Fruit fly (Drosophila melanogaster) Kc167 (cell line): ENCODE results near the gene Usp5.

Experiments
- Myc ChIP-seq: fragments of >200 bp; optimal IDR thresholded peaks from 2 replicates; lab custom pipeline; 2017; ENCODE audit warnings: missing external identifiers
- Sin3A ChIP-seq: fragments of >200 bp; optimal IDR thresholded peaks from 2 replicates; lab custom pipeline; 2018; ENCODE audit warnings: missing external identifiers
- h ChIP-seq: fragments of >200 bp; optimal IDR thresholded peaks from 3 replicates; lab custom pipeline; 2018; ENCODE audit warnings: missing external identifiers
- insv ChIP-seq: fragments of >200 bp; optimal IDR thresholded peaks from 3 replicates; lab custom pipeline; 2018; ENCODE audit warnings: missing external identifiers
- psq ChIP-seq: fragments of >200 bp; optimal IDR thresholded peaks from 2 replicates; lab custom pipeline; 2017; ENCODE audit warnings: missing external identifiers
- ttk ChIP-seq: sonication (Bioruptor generic); optimal IDR thresholded peaks from 2 replicates; lab custom pipeline; 2017; ENCODE audit warnings: missing external identifiers

Usp5 gene

DNA sequence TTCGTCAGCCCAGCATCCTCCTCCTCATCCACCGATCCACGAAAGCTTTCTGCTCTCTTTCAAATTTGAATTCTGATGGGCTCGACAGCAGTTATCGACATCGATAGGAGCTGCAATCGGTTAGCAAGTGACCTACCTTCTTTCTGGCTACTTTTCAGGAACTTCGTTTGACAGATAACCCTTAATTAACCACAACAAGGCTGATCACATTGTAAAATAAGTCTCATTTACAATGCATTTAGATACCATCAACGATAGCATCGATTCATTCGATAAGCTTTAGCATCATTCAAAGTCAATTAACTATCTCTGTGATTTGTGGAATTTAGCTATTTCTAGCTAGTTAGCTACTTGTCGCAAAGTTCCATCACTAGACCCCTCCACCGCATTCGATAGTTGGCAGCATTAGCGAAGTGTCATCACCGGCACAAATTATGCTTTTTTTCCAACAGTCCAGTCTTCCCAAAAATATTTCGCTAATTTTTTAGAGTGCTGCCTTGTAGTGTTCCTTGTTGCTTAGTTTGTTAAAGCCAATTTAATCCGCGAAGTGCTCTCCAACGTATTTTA is 30.5 kb upstream of the Usp5 start, which contains the start of the genes MnM and Girdin:
TSS of gene MnM (minus strand) at position 51 of the 567 bp plus-strand sequence.
TSS of gene Girdin (plus strand) at position 401 of the 567 bp plus-strand sequence.
- TF ChIP-seq h (lab: Kevin White, UChicago) = no peak

dm6 chr3L:3177872-3178271 is 29.7 kb upstream of the Usp5 start:
- TF ChIP-seq ttk (lab: Kevin White, UChicago) (no peak), h (lab: Kevin White, UChicago) (no peak), Sin3A (lab: Kevin White, UChicago) (no peak), insv (lab: Kevin White, UChicago) (no peak), Myc (lab: Kevin White, UChicago) (no peak), psq (no peak)

- TF ChIP-seq Myc (lab: Kevin White, UChicago) = no peak
- no peak for TF ChIP-seq ttk (lab: Kevin White, UChicago)
- no peak for TF ChIP-seq psq
- no peak for TF ChIP-seq Sin3A (lab: Kevin White, UChicago)
- no peak for TF ChIP-seq insv (lab: Kevin White, UChicago)
- no peak for TF ChIP-seq h (lab: Kevin White, UChicago)
Measured at dm6 chr3L:3172445-3172844, 24.3 kb upstream of the Usp5 start, which contains the start of gene CG14963. Gene CG14963, minus strand, starts transcription at chr3L:3172545.

dm6 chr3L:3169107-3169506 is 20.9 kb upstream of the Usp5 start, which contains the start of the genes CG32278 and CG32281:
Gene CG32278, plus strand, starts transcription at chr3L:3169286.
Gene CG32281, plus strand, starts transcription at chr3L:3169375.
- TF ChIP-seq insv (lab: Kevin White, UChicago) = no peak
- TF ChIP-seq Sin3A (lab: Kevin White, UChicago) = no peak
- no peak for TF ChIP-seq Myc (lab: Kevin White, UChicago)
- no peak for TF ChIP-seq ttk (lab: Kevin White, UChicago)
- no peak for TF ChIP-seq h (lab: Kevin White, UChicago)
- no peak for TF ChIP-seq psq

DNA sequence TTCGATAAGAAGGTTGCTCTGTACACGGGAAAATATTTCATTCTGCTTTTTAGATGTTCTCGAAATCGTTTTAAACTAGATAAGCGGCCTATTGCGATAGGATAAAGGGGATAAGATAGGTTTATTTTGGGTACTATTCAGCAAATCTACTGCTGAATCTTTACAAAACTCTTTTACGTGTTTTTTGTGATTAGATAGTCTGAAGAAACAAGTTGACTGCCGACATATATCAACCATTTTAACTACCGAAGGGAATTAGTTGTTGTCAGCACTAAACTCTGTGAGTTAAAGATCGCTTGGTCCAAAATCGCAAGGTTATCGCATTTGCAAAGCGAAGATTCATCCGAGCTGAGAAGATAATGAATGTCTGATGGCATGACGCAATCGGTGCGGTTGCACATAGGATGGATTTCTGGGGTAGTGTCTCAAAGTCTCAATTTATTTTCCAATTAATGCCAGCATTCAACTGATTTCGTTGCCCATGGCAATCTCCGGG is 18.1 kb upstream of the Usp5 start, which contains the start of gene Asciz:
TSS of gene Asciz (minus strand) at position 51 of the 496 bp plus-strand sequence.
- no peak for TF ChIP-seq ttk (lab: Kevin White, UChicago)
- no peak for TF ChIP-seq psq
- no peak for TF ChIP-seq Myc (lab: Kevin White, UChicago)
- TF ChIP-seq h (lab: Kevin White, UChicago) = no peak
- TF ChIP-seq Sin3A (lab: Kevin White, UChicago) = no peak
- no peak for TF ChIP-seq insv (lab: Kevin White, UChicago)

dm6 chr3L:3165399-3165798 is 17.2 kb upstream of the Usp5 start:
- TF ChIP-seq ttk (lab: Kevin White, UChicago) = no peak
- TF ChIP-seq psq = no peak
- TF ChIP-seq h (lab: Kevin White, UChicago) = no peak
- TF ChIP-seq insv (lab: Kevin White, UChicago) = no peak
- TF ChIP-seq Sin3A (lab: Kevin White, UChicago) = no peak
- no peak for TF ChIP-seq Myc (lab: Kevin White, UChicago)

dm6 chr3L:3164951-3165350 is 16.8 kb upstream of the Usp5 start, which contains the start of gene CG32280:
Gene CG32280, plus strand, starts transcription at chr3L:3165181.
- no peak for TF ChIP-seq ttk (lab: Kevin White, UChicago)
- no peak for TF ChIP-seq Sin3A (lab: Kevin White, UChicago)
- no peak for TF ChIP-seq psq
- no peak for TF ChIP-seq Myc (lab: Kevin White, UChicago)
- TF ChIP-seq insv (lab: Kevin White, UChicago) = no peak
- no peak for TF ChIP-seq h (lab: Kevin White, UChicago)

DNA sequence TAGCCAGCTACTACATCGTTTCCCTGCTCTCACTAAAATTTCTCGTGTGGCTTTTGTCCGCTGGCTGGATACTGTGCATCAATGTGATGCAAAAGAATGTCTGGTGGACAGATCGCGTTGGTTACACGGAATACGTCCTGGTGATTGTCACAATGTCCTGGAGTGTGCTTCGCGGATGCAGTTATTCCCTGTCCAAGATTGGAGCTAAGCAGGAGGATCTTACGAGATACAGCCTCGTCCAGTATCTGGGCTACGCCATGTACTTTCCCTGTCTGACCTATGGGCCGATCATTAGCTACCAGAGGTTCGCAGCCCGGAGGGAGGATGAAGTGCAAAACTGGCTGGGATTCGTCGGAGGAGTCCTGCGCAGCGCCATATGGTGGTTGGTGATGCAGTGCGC is 14.4 kb upstream of the Usp5 start:
- TF ChIP-seq Sin3A (lab: Kevin White, UChicago) = no peak
- TF ChIP-seq ttk (lab: Kevin White, UChicago) = peak; percentile 95

- TF ChIP-seq Myc (lab: Kevin White, UChicago) = no peak
- TF ChIP-seq ttk (lab: Kevin White, UChicago) = no peak
- TF ChIP-seq h (lab: Kevin White, UChicago) = no peak
- no peak for TF ChIP-seq insv (lab: Kevin White, UChicago)
- no peak for TF ChIP-seq Sin3A (lab: Kevin White, UChicago)
- TF ChIP-seq psq = no peak
Measured at dm6 chr3L:3161968-3162367, 13.8 kb upstream of the Usp5 start, which contains the start of gene rasp. Gene rasp, plus strand, starts transcription at chr3L:3162180.

DNA sequence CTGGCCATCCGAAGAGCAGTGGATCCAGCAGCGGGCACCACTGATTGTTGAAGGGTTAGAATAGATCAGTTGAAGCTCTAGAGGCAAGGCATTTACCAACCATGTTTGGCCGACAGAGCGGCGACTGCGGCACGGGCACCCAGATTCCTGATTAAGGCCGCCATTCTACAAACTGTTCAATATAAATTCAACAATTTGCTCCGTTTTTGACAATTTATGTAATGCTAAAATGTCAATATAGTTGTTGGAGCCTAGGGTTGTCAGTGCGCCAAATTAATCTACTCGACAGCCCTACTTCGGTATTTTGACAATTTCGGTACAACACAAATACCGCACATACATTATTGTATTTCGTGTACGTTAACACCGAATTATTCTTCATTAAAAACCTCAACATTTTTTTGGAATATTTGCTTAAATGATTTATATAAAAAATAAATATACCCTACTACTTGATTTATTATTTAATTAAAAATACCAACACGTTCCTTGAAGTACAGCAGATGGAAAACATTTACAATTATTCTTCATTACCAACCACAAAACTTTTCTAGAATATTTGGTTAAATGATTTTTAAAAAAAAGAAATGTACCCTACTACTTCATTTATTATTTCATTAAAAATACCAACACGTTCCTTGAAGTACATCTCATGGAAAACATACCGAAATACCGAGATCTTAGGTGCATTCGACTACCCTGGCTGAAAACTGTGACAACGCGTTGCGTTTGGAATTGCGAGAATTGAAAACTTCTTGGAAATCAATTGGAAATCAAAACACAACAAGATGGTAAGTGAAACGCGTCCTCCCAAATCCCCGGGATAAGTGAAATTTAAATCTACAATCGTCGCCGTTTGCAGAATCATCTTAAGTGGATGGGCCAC is 11.4 kb upstream of the Usp5 start, which contains the start of the genes ND-30 and CG15812:
TSS of gene ND-30 (minus strand) at position 270 of the 886 bp plus-strand sequence.
TSS of gene CG15812 (plus strand) at position 683 of the 886 bp plus-strand sequence.
- peak; percentile 37 for TF ChIP-seq h (lab: Kevin White, UChicago)
- TF ChIP-seq Sin3A (lab: Kevin White, UChicago) = no peak

- no peak for TF ChIP-seq Sin3A (lab: Kevin White, UChicago)
- TF ChIP-seq insv (lab: Kevin White, UChicago) = no peak
- TF ChIP-seq ttk (lab: Kevin White, UChicago) = no peak
- no peak for TF ChIP-seq Myc (lab: Kevin White, UChicago)
- TF ChIP-seq psq = no peak
- TF ChIP-seq h (lab: Kevin White, UChicago) = no peak
Measured at dm6 chr3L:3157651-3158050, 9.5 kb upstream of the Usp5 start.
